Worm (Caenorhabditis elegans): Measurements from ENCODE around the gene nrde-2.

- TF ChIP-seq W03F9.2 (tag; optimal IDR thresholded peaks at IDR 0.05) (no peak), dao-5 (tag; optimal IDR thresholded peaks at IDR 0.05) (no peak)
Observed at ce11 chrII:10252048-10252447, 4.6 kb upstream of the nrde-2 start.

All from whole organism, L4/young adult.